Fruit fly (Drosophila melanogaster): ENCODE results near the gene Nhe2.

DNA sequence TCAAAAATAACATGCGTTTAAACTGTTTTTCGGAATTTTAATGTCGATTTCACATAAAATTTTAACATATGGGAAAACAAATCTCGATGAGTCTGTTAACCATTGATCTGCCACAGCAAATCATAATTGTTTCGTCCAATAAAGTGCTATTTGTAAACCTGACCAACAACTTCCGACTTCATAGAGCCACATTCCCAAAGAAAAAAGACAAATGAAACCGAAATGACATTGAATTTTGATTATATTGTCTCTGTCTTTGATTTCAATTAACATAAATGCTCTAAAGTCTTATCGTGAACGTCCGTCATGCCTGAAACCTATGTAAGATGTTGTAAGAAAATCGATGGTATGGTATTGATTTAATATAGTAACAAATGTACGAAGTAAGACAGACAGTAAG is 31.1 kb upstream of the Nhe2 start:
- TF ChIP-seq CG8159 (tag; optimal IDR thresholded peaks at IDR 0.05) (no peak), Ets98B (GFP tag; IDR thresholded peaks at IDR 0.05) (no peak)
